Fruit fly (Drosophila melanogaster): Measurements from ENCODE around the gene CG33783.

dm6 chr3R:10108289-10108928 lies 41.8 kb downstream of the CG33783 start:
- no peak for TF ChIP-seq OdsH (GFP tag; optimal IDR thresholded peaks at IDR 0.05)
- no peak for TF ChIP-seq fd85E (GFP tag; optimal IDR thresholded peaks at IDR 0.05)
- no peak for TF ChIP-seq cyc (GFP tag; optimal IDR thresholded peaks at IDR 0.05)
- TF ChIP-seq Sox15 (GFP tag; optimal IDR thresholded peaks at IDR 0.05) = no peak
- TF ChIP-seq CG11294 (GFP tag; IDR thresholded peaks at IDR 0.05) = no peak
- no peak for TF ChIP-seq lz (GFP tag; optimal IDR thresholded peaks at IDR 0.05)
- TF ChIP-seq Lpt (GFP tag; optimal IDR thresholded peaks at IDR 0.05) = no peak
- no peak for TF ChIP-seq net (GFP tag; optimal IDR thresholded peaks at IDR 0.05)

All from whole organism, prepupa.